Worm (Caenorhabditis elegans) whole organism, L4/young adult: Measurements from ENCODE around the gene srbc-51.
"Not testable (repeated sequence)": the region's sequence is repeated elsewhere in the genome, so short reads cannot be mapped to it uniquely, and the experiment has no call there.

Source experiments
- W03F9.2 ChIP-seq: fragments of 150-350 bp; optimal IDR thresholded peaks from 2 replicates; lab custom pipeline; 2014; ENCODE audit warnings: missing biosample characterization, missing genetic modification characterization
- dao-5 ChIP-seq: sonication (generic microtip); optimal IDR thresholded peaks from 2 replicates; lab custom pipeline; 2016; ENCODE audit warnings: missing genotype, missing genetic modification characterization, moderate library complexity, missing compliant biosample characterization
- him-1 ChIP-seq: sonication (generic microtip); optimal IDR thresholded peaks from 2 replicates; lab custom pipeline; 2016; ENCODE audit warnings: missing genotype, missing genetic modification reagents, missing genetic modification characterization, missing compliant biosample characterization

The srbc-51 gene

ce11 chrV:15809543-15809942, 16.7 kb upstream of the srbc-51 start, which contains the start of gene srsx-36:
Gene srsx-36 (minus strand): TSS chrV:15809643.
- no peak for TF ChIP-seq dao-5
- TF ChIP-seq W03F9.2 (tag; lab: Kevin White, UChicago), result no peak
- TF ChIP-seq him-1 (tag; lab: Kevin White, UChicago), result no peak

- TF ChIP-seq W03F9.2 (tag; lab: Kevin White, UChicago), result no peak
Observed at ce11 chrV:15810446-15810845, 15.8 kb upstream of the srbc-51 start, which contains the start of gene F54B8.1. Gene F54B8.1 (plus strand): TSS chrV:15810746.

- not testable (repeated sequence) for TF ChIP-seq him-1 (tag; lab: Kevin White, UChicago); W03F9.2 (tag; lab: Kevin White, UChicago); dao-5
Observed at ce11 chrV:15811982-15812381, 14.2 kb upstream of the srbc-51 start, which contains the start of gene nhr-282. Gene nhr-282 (plus strand): TSS chrV:15812282.

- TF ChIP-seq W03F9.2 (tag; lab: Kevin White, UChicago) (no peak), him-1 (tag; lab: Kevin White, UChicago) (no peak), dao-5 (no peak)
Observed at ce11 chrV:15815962-15816432, 10.2 kb upstream of the srbc-51 start, which contains the start of the genes fbxa-69 and F54B8.4. Gene fbxa-69 (minus strand): TSS chrV:15815971. Gene F54B8.4 (plus strand): TSS chrV:15816382.

ce11 chrV:15817746-15818145, 8.5 kb upstream of the srbc-51 start, which contains the start of gene abf-3:
Gene abf-3 (minus strand): TSS chrV:15817846.
- TF ChIP-seq W03F9.2 (tag; lab: Kevin White, UChicago) (no peak), dao-5 (no peak), him-1 (tag; lab: Kevin White, UChicago) (no peak)

- TF ChIP-seq W03F9.2 (tag; lab: Kevin White, UChicago) (no peak), him-1 (tag; lab: Kevin White, UChicago) (no peak), dao-5 (no peak)
Observed at ce11 chrV:15819983-15820382, 6.2 kb upstream of the srbc-51 start, which contains the start of gene srbc-48. Gene srbc-48 (plus strand): TSS chrV:15820283.

ce11 chrV:15821398-15821797, 4.8 kb upstream of the srbc-51 start, which contains the start of gene srbc-49:
Gene srbc-49 (plus strand): TSS chrV:15821698.
- TF ChIP-seq him-1 (tag; lab: Kevin White, UChicago) (no peak), dao-5 (no peak)

- TF ChIP-seq dao-5 (no peak), him-1 (tag; lab: Kevin White, UChicago) (no peak), W03F9.2 (tag; lab: Kevin White, UChicago) (no peak)
Observed at ce11 chrV:15824866-15825265, 1.3 kb upstream of the srbc-51 start, which contains the start of gene srbc-50. Gene srbc-50 (minus strand): TSS chrV:15824966.

ce11 chrV:15829907-15830306, 3.7 kb downstream of the srbc-51 start, which contains the start of gene srbc-55:
Gene srbc-55 (minus strand): TSS chrV:15830007.
- TF ChIP-seq dao-5 (no peak), him-1 (tag; lab: Kevin White, UChicago) (no peak), W03F9.2 (tag; lab: Kevin White, UChicago) (no peak)

- TF ChIP-seq W03F9.2 (tag; lab: Kevin White, UChicago) (no peak), him-1 (tag; lab: Kevin White, UChicago) (no peak), dao-5 (no peak)
Observed at ce11 chrV:15831586-15831985, 5.4 kb downstream of the srbc-51 start, which contains the start of gene srbc-56. Gene srbc-56 (minus strand): TSS chrV:15831686.

- TF ChIP-seq W03F9.2 (tag; lab: Kevin White, UChicago) (no peak), him-1 (tag; lab: Kevin White, UChicago) (no peak)
Observed at ce11 chrV:15833622-15834021, 7.4 kb downstream of the srbc-51 start, which contains the start of gene srbc-54. Gene srbc-54 (minus strand): TSS chrV:15833722.

ce11 chrV:15841095-15841494, 14.9 kb downstream of the srbc-51 start, which contains the start of gene srh-149:
Gene srh-149 (minus strand): TSS chrV:15841195.
- no peak for TF ChIP-seq him-1 (tag; lab: Kevin White, UChicago)
- TF ChIP-seq W03F9.2 (tag; lab: Kevin White, UChicago), result no peak
- no peak for TF ChIP-seq dao-5

- TF ChIP-seq W03F9.2 (tag; lab: Kevin White, UChicago); him-1 (tag; lab: Kevin White, UChicago); dao-5: not testable (repeated sequence)
Observed at ce11 chrV:15850276-15850811, 24.1 kb downstream of the srbc-51 start, which contains the start of gene srh-147. Gene srh-147 (minus strand): TSS chrV:15850326.

ce11 chrV:15858292-15858691, 32.1 kb downstream of the srbc-51 start, which contains the start of gene srh-148:
Gene srh-148 (minus strand): TSS chrV:15858392.
- TF ChIP-seq W03F9.2 (tag; lab: Kevin White, UChicago), result no peak
- TF ChIP-seq him-1 (tag; lab: Kevin White, UChicago), result no peak
- TF ChIP-seq dao-5, result no peak
